Worm (Caenorhabditis elegans) whole organism, L2 larva: Measurements from ENCODE around the gene arl-3.
A peak's percentile ranks its signal among the peaks of the same experiment; 100 is the strongest.

ENCODE experiments used
- C34F6.9 ChIP-seq: fragments of 150-350 bp; optimal IDR thresholded peaks from 2 replicates; lab custom pipeline; 2014; ENCODE audit warnings: missing biosample characterization, missing genetic modification characterization
- F13H6.1 ChIP-seq: sonication (generic microtip); optimal IDR thresholded peaks from 2 replicates; lab custom pipeline; 2016; ENCODE audit warnings: missing genetic modification characterization, missing compliant biosample characterization
- R02D3.7 ChIP-seq: fragments of 150-350 bp; optimal IDR thresholded peaks from 2 replicates; lab custom pipeline; 2014; ENCODE audit warnings: missing biosample characterization, missing genetic modification characterization
- Y55F3AM.14 ChIP-seq: fragments of 200-800 bp; sonication (Bioruptor generic); optimal IDR thresholded peaks from 2 replicates; lab custom pipeline; 2018; ENCODE audit warnings: mild to moderate bottlenecking, missing genetic modification characterization, missing compliant biosample characterization
- alr-1 ChIP-seq: fragments of 150-350 bp; optimal IDR thresholded peaks from 2 replicates; lab custom pipeline; 2014; ENCODE audit warnings: missing biosample characterization, missing genetic modification characterization
- aly-2 ChIP-seq: fragments of 150-350 bp; optimal IDR thresholded peaks from 2 replicates; lab custom pipeline; 2014; ENCODE audit warnings: missing biosample characterization, missing genetic modification characterization
- ama-1 ChIP-seq: fragments of 150-350 bp; optimal IDR thresholded peaks from 2 replicates; lab custom pipeline; 2018; ENCODE audit warnings: inconsistent platforms
- blmp-1 ChIP-seq: sonication (generic microtip); optimal IDR thresholded peaks from 2 replicates; lab custom pipeline; 2017; ENCODE audit warnings: missing genetic modification characterization, mild to moderate bottlenecking, missing compliant biosample characterization, antibody characterized with exemption, moderate library complexity; ENCODE audit not compliant: insufficient read depth
- ceh-16 ChIP-seq: fragments of 150-350 bp; optimal IDR thresholded peaks from 2 replicates; lab custom pipeline; 2014; ENCODE audit warnings: missing biosample characterization, missing genetic modification characterization
- ceh-82 ChIP-seq: fragments of 150-350 bp; optimal IDR thresholded peaks from 2 replicates; lab custom pipeline; 2014; ENCODE audit warnings: missing biosample characterization, missing genetic modification characterization
- crh-2 ChIP-seq: sonication (generic microtip); optimal IDR thresholded peaks from 2 replicates; lab custom pipeline; 2017; ENCODE audit warnings: missing biosample characterization, missing genetic modification characterization
- dmd-4 ChIP-seq: sonication (generic microtip); optimal IDR thresholded peaks from 2 replicates; lab custom pipeline; 2017; ENCODE audit warnings: missing biosample characterization, missing genetic modification characterization
- egl-27 ChIP-seq: sonication (generic microtip); optimal IDR thresholded peaks from 3 replicates; lab custom pipeline; 2017; ENCODE audit warnings: missing biosample characterization, missing genetic modification reagents, missing genetic modification characterization
- elt-1 ChIP-seq: fragments of 150-350 bp; optimal IDR thresholded peaks from 2 replicates; lab custom pipeline; 2014; ENCODE audit warnings: missing biosample characterization, missing genetic modification characterization
- fos-1 ChIP-seq: fragments of 150-350 bp; optimal IDR thresholded peaks from 2 replicates; lab custom pipeline; 2014; ENCODE audit warnings: missing biosample characterization, missing genetic modification characterization
- gmeb-1 ChIP-seq: fragments of 150-350 bp; optimal IDR thresholded peaks from 2 replicates; lab custom pipeline; 2014; ENCODE audit warnings: missing biosample characterization, missing genetic modification characterization
- lin-11 ChIP-seq: fragments of 150-350 bp; sonication (generic microtip); optimal IDR thresholded peaks from 2 replicates; lab custom pipeline; 2014; ENCODE audit warnings: missing biosample characterization, missing genetic modification characterization, inconsistent platforms, mixed read lengths
- lin-13 ChIP-seq: fragments of 150-350 bp; optimal IDR thresholded peaks from 2 replicates; lab custom pipeline; 2014; ENCODE audit warnings: missing biosample characterization, missing genetic modification reagents, missing genetic modification characterization
- lin-39 ChIP-seq: fragments of 150-350 bp; optimal IDR thresholded peaks from 2 replicates; lab custom pipeline; 2014; ENCODE audit warnings: missing biosample characterization, missing genetic modification reagents, missing genetic modification characterization
- lsy-2 ChIP-seq, 2 experiments: fragments of 150-350 bp in 1 of 2; sonication (generic microtip) in 1 of 2; optimal IDR thresholded peaks; 2 replicates each; lab custom pipeline; 2014 to 2017; ENCODE audit warnings: missing biosample characterization in 2 of 2, missing genetic modification characterization in 2 of 2
- mbf-1 ChIP-seq: sonication (generic microtip); optimal IDR thresholded peaks from 2 replicates; lab custom pipeline; 2017; ENCODE audit warnings: missing biosample characterization, missing genetic modification characterization
- nhr-10 ChIP-seq: sonication (generic microtip); optimal IDR thresholded peaks from 2 replicates; lab custom pipeline; 2017; ENCODE audit warnings: missing biosample characterization, missing genetic modification characterization
- nhr-11 ChIP-seq: fragments of 150-350 bp; optimal IDR thresholded peaks from 2 replicates; lab custom pipeline; 2014; ENCODE audit warnings: missing biosample characterization, missing genetic modification characterization
- nhr-12 ChIP-seq: fragments of 150-350 bp; optimal IDR thresholded peaks from 2 replicates; lab custom pipeline; 2014; ENCODE audit warnings: missing biosample characterization, missing genetic modification characterization
- nhr-129 ChIP-seq: fragments of 150-350 bp; optimal IDR thresholded peaks from 2 replicates; lab custom pipeline; 2014; ENCODE audit warnings: missing biosample characterization, missing genetic modification characterization
- nhr-21 ChIP-seq: fragments of 150-350 bp; optimal IDR thresholded peaks from 2 replicates; lab custom pipeline; 2014; ENCODE audit warnings: missing biosample characterization, missing genetic modification characterization
- nhr-237 ChIP-seq: fragments of 150-350 bp; optimal IDR thresholded peaks from 2 replicates; lab custom pipeline; 2014; ENCODE audit warnings: missing biosample characterization, missing genetic modification characterization
- nhr-25 ChIP-seq: fragments of 150-350 bp; sonication (generic microtip); optimal IDR thresholded peaks from 3 replicates; lab custom pipeline; 2014; ENCODE audit warnings: missing biosample characterization, missing genetic modification characterization
- nhr-77 ChIP-seq: fragments of 150-350 bp; optimal IDR thresholded peaks from 2 replicates; lab custom pipeline; 2014; ENCODE audit warnings: missing biosample characterization, missing genetic modification characterization
- peb-1 ChIP-seq: fragments of 150-350 bp; optimal IDR thresholded peaks from 2 replicates; lab custom pipeline; 2014; ENCODE audit warnings: missing biosample characterization, missing genetic modification characterization
- sem-4 ChIP-seq: fragments of 150-350 bp; optimal IDR thresholded peaks from 2 replicates; lab custom pipeline; 2014; ENCODE audit warnings: missing biosample characterization, missing genetic modification reagents, missing genetic modification characterization
- skn-1 ChIP-seq: sonication (generic microtip); optimal IDR thresholded peaks from 2 replicates; lab custom pipeline; 2017; ENCODE audit warnings: missing biosample characterization, missing genetic modification characterization
- sma-3 ChIP-seq: sonication (generic microtip); optimal IDR thresholded peaks from 2 replicates; lab custom pipeline; 2016; ENCODE audit warnings: missing genetic modification reagents, missing genetic modification characterization, missing compliant biosample characterization
- sma-9 ChIP-seq, 2 experiments: fragments of 150-350 bp in 1 of 2; sonication (generic microtip) in 1 of 2; optimal IDR thresholded peaks; 2 replicates each; lab custom pipeline; 2014 to 2016; ENCODE audit warnings: missing genetic modification characterization in 2 of 2, mild to moderate bottlenecking in 1 of 2, missing biosample characterization in 1 of 2, missing compliant biosample characterization in 1 of 2, missing genetic modification reagents in 1 of 2, moderate library complexity in 1 of 2
- snpc-4 ChIP-seq: fragments of 150-350 bp; optimal IDR thresholded peaks from 2 replicates; lab custom pipeline; 2014; ENCODE audit warnings: missing biosample characterization, missing genetic modification characterization
- unc-39 ChIP-seq: fragments of 150-350 bp; optimal IDR thresholded peaks from 2 replicates; lab custom pipeline; 2014; ENCODE audit warnings: missing biosample characterization, missing genetic modification characterization
- unc-55 ChIP-seq: fragments of 150-350 bp; sonication (generic microtip); optimal IDR thresholded peaks from 3 replicates; lab custom pipeline; 2014; ENCODE audit warnings: missing biosample characterization, missing genetic modification reagents, missing genetic modification characterization
- unc-62 ChIP-seq: fragments of 150-350 bp; optimal IDR thresholded peaks from 2 replicates; lab custom pipeline; 2014; ENCODE audit warnings: missing biosample characterization, missing genetic modification reagents, missing genetic modification characterization
- zag-1 ChIP-seq: fragments of 150-350 bp; optimal IDR thresholded peaks from 2 replicates; lab custom pipeline; 2014; ENCODE audit warnings: missing biosample characterization, missing genetic modification characterization
- ztf-1 ChIP-seq: fragments of 200-800 bp; sonication (Bioruptor generic); conservative IDR thresholded peaks from 2 replicates; pipeline ENCODE4 v1.3.6; 2022; ENCODE audit warnings: missing genetic modification characterization, missing compliant biosample characterization
- ztf-11 ChIP-seq: sonication (generic microtip); optimal IDR thresholded peaks from 2 replicates; lab custom pipeline; 2017; ENCODE audit warnings: missing biosample characterization, missing genetic modification characterization
- ztf-4 ChIP-seq: fragments of 150-350 bp; optimal IDR thresholded peaks from 2 replicates; lab custom pipeline; 2014; ENCODE audit warnings: missing biosample characterization, missing genetic modification characterization

The arl-3 gene

ce11 chrII:14632823-14633222 is 26.6 kb downstream of the arl-3 start, which contains the start of gene C38C6.3:
C38C6.3 (plus strand) TSS chrII:14633123.
- TF ChIP-seq nhr-12 (tag; lab: Kevin White, UChicago) = no peak
- no peak for TF ChIP-seq unc-62
- no peak for TF ChIP-seq unc-55
- TF ChIP-seq ama-1 (lab: Kevin White, UChicago) = no peak
- TF ChIP-seq nhr-11 (tag; lab: Kevin White, UChicago) = no peak
- TF ChIP-seq C34F6.9 = no peak

ce11 chrII:14634042-14634441 is 27.8 kb downstream of the arl-3 start:
- TF ChIP-seq nhr-25 (tag; lab: Kevin White, UChicago) (no peak), sma-9 (GFP tag; optimal IDR thresholded peaks at IDR 0.05; lab: Kevin White, UChicago) (no peak), sma-9 (tag; optimal IDR thresholded peaks at IDR 0.05; lab: Kevin White, UChicago) (no peak), nhr-77 (tag; lab: Kevin White, UChicago) (no peak), ceh-82 (tag; lab: Kevin White, UChicago) (no peak), lin-11 (tag; lab: Kevin White, UChicago) (no peak), sem-4 (tag; lab: Kevin White, UChicago) (no peak)

ce11 chrII:14635179-14635578 is 28.9 kb downstream of the arl-3 start:
- no peak for TF ChIP-seq nhr-25 (tag; lab: Kevin White, UChicago)
- no peak for TF ChIP-seq ztf-4 (tag; lab: Kevin White, UChicago)
- TF ChIP-seq dmd-4 (tag; lab: Kevin White, UChicago) = no peak
- no peak for TF ChIP-seq mbf-1 (tag; lab: Kevin White, UChicago)
- TF ChIP-seq crh-2 (tag; lab: Kevin White, UChicago) = no peak
- no peak for TF ChIP-seq ztf-11
- TF ChIP-seq nhr-12 (tag; lab: Kevin White, UChicago) = no peak
- no peak for TF ChIP-seq C34F6.9
- TF ChIP-seq lin-39 (tag; lab: Kevin White, UChicago) = no peak
- no peak for TF ChIP-seq aly-2
- TF ChIP-seq R02D3.7 (tag; lab: Kevin White, UChicago) = no peak
- peak; percentile 68 for TF ChIP-seq nhr-129 (tag; lab: Kevin White, UChicago)
- no peak for TF ChIP-seq nhr-77 (tag; lab: Kevin White, UChicago)
- TF ChIP-seq unc-62 = no peak
- no peak for TF ChIP-seq fos-1 (tag; lab: Kevin White, UChicago)
- TF ChIP-seq F13H6.1 (tag; lab: Kevin White, UChicago) = no peak
- peak; percentile 61 for TF ChIP-seq sma-9 (GFP tag; optimal IDR thresholded peaks at IDR 0.05; lab: Kevin White, UChicago)
- no peak for TF ChIP-seq sma-9 (tag; optimal IDR thresholded peaks at IDR 0.05; lab: Kevin White, UChicago)
- peak; percentile 13 for TF ChIP-seq Y55F3AM.14 (GFP tag; lab: Kevin White, UChicago)
- no peak for TF ChIP-seq skn-1 (tag; lab: Kevin White, UChicago)
- TF ChIP-seq snpc-4 (tag; lab: Kevin White, UChicago) = peak; percentile 89
- no peak for TF ChIP-seq unc-39 (tag; lab: Kevin White, UChicago)
- TF ChIP-seq ztf-1 (GFP tag; lab: Robert Waterston, UW) = no peak
- TF ChIP-seq ceh-16 (tag; lab: Kevin White, UChicago) = no peak
- no peak for TF ChIP-seq alr-1
- no peak for TF ChIP-seq ceh-82 (tag; lab: Kevin White, UChicago)
- no peak for TF ChIP-seq blmp-1 (tag; lab: Kevin White, UChicago)
- no peak for TF ChIP-seq nhr-10 (tag; lab: Kevin White, UChicago)
- TF ChIP-seq elt-1 (tag; lab: Kevin White, UChicago) = no peak
- no peak for TF ChIP-seq lin-13 (GFP tag; lab: Kevin White, UChicago)
- TF ChIP-seq nhr-11 (tag; lab: Kevin White, UChicago) = no peak
- TF ChIP-seq lsy-2 (tag; optimal IDR thresholded peaks at IDR 0.05; lab: Kevin White, UChicago) = peak in 1 of 2 experiments; percentile 8
- TF ChIP-seq sma-3 (GFP tag; lab: Kevin White, UChicago) = no peak
- TF ChIP-seq lin-11 (tag; lab: Kevin White, UChicago) = peak; percentile 25
- TF ChIP-seq ama-1 (lab: Kevin White, UChicago) = no peak
- TF ChIP-seq peb-1 = no peak
- TF ChIP-seq zag-1 (tag; lab: Kevin White, UChicago) = no peak
- peak; percentile 12 for TF ChIP-seq nhr-21 (tag; lab: Kevin White, UChicago)
- TF ChIP-seq gmeb-1 (tag; lab: Kevin White, UChicago) = peak; percentile 43
- no peak for TF ChIP-seq nhr-237 (tag; lab: Kevin White, UChicago)
- no peak for TF ChIP-seq egl-27
